Worm (Caenorhabditis elegans) whole organism, young adult: ENCODE results near the gene spp-16.
A peak's percentile ranks its signal among the peaks of the same experiment; 100 is the strongest.

Experiments
- B0035.1 ChIP-seq: sonication (generic microtip); optimal IDR thresholded peaks from 2 replicates; lab custom pipeline; 2016; ENCODE audit warnings: missing genetic modification characterization, mild to moderate bottlenecking, missing compliant biosample characterization, missing genotype, missing genetic modification reagents
- F37B4.10 ChIP-seq: fragments of 200-800 bp; sonication (Bioruptor generic); IDR thresholded peaks from 2 replicates; pipeline ENCODE4 v1.3.6; 2022; ENCODE audit warnings: missing genetic modification characterization, missing compliant biosample characterization
- F57C9.4 ChIP-seq: sonication (generic microtip); optimal IDR thresholded peaks from 2 replicates; lab custom pipeline; 2017; ENCODE audit warnings: mild to moderate bottlenecking, missing genetic modification characterization, missing compliant biosample characterization
- K11D2.4 ChIP-seq: fragments of 200-800 bp; sonication (Bioruptor generic); IDR thresholded peaks from 2 replicates; pipeline ENCODE4 v1.3.6; 2022; ENCODE audit warnings: missing genetic modification reagents, missing genetic modification characterization, missing compliant biosample characterization
- T07F8.4 ChIP-seq: sonication (generic microtip); optimal IDR thresholded peaks from 2 replicates; lab custom pipeline; 2016; ENCODE audit warnings: mild to moderate bottlenecking, missing genetic modification characterization, moderate library complexity, missing compliant biosample characterization
- Y53G8AR.9 ChIP-seq: fragments of 200-800 bp; sonication (Bioruptor generic); conservative IDR thresholded peaks from 2 replicates; pipeline ENCODE4 v1.3.6; 2022; ENCODE audit warnings: missing genetic modification reagents, missing genetic modification characterization, missing compliant biosample characterization
- Y79H2A.3 ChIP-seq: fragments of 200-800 bp; sonication (Bioruptor generic); conservative IDR thresholded peaks from 2 replicates; pipeline ENCODE4 v1.3.6; 2022; ENCODE audit warnings: missing genetic modification reagents, missing genetic modification characterization, missing compliant biosample characterization
- ZK185.1 ChIP-seq: sonication (generic microtip); optimal IDR thresholded peaks from 2 replicates; lab custom pipeline; 2016; ENCODE audit warnings: mild to moderate bottlenecking, missing genetic modification characterization, missing compliant biosample characterization; ENCODE audit not compliant: poor library complexity, severe bottlenecking
- ama-1 ChIP-seq, 3 experiments: fragments of 150-350 bp in 1 of 3; sonication (generic microtip) in 2 of 3; optimal IDR thresholded peaks; 2 replicates each; lab custom pipeline; 2014 to 2018; ENCODE audit warnings: missing biosample characterization in 2 of 3, missing genetic modification characterization in 2 of 3, missing genetic modification reagents in 2 of 3
- aptf-3 ChIP-seq: fragments of 200-800 bp; sonication (Bioruptor generic); IDR thresholded peaks from 2 replicates; pipeline ENCODE4 v1.3.6; 2022; ENCODE audit warnings: missing genetic modification characterization, missing compliant biosample characterization
- atf-7 ChIP-seq: sonication (generic microtip); optimal IDR thresholded peaks from 2 replicates; lab custom pipeline; 2017; ENCODE audit warnings: mild to moderate bottlenecking, missing genetic modification characterization, missing compliant biosample characterization
- attf-3 ChIP-seq: fragments of 200-800 bp; sonication (Bioruptor generic); conservative IDR thresholded peaks from 2 replicates; pipeline ENCODE4 v1.3.6; 2022; ENCODE audit warnings: missing genetic modification reagents, missing genetic modification characterization, missing compliant biosample characterization
- cebp-1 ChIP-seq, 2 experiments: fragments of 200-800 bp in 1 of 2; sonication (Bioruptor generic) in 1 of 2; sonication (generic microtip) in 1 of 2; IDR thresholded peaks in 1 of 2; optimal IDR thresholded peaks in 1 of 2; 2 replicates each; pipeline versions ENCODE4 v1.3.6 to Lab custom; 2017 to 2022; ENCODE audit warnings: missing compliant biosample characterization in 2 of 2, missing genetic modification characterization in 2 of 2, mild to moderate bottlenecking in 1 of 2, missing genetic modification reagents in 1 of 2, moderate library complexity in 1 of 2
- ceh-100 ChIP-seq: fragments of 200-800 bp; sonication (Bioruptor generic); IDR thresholded peaks from 2 replicates; pipeline ENCODE4 v1.3.6; 2022; ENCODE audit warnings: missing genetic modification reagents, missing genetic modification characterization, missing compliant biosample characterization
- chd-7 ChIP-seq: sonication (generic microtip); optimal IDR thresholded peaks from 2 replicates; lab custom pipeline; 2016; ENCODE audit warnings: mild to moderate bottlenecking, missing genetic modification characterization, moderate library complexity, missing compliant biosample characterization
- die-1 ChIP-seq: sonication (generic microtip); optimal IDR thresholded peaks from 2 replicates; lab custom pipeline; 2016; ENCODE audit warnings: missing genotype, mild to moderate bottlenecking, missing genetic modification characterization, missing compliant biosample characterization
- dpl-1 ChIP-seq: fragments of 150-350 bp; optimal IDR thresholded peaks from 2 replicates; lab custom pipeline; 2014; ENCODE audit warnings: missing biosample characterization, missing genetic modification reagents, missing genetic modification characterization
- egl-18 ChIP-seq: fragments of 200-800 bp; sonication (Bioruptor generic); IDR thresholded peaks from 2 replicates; pipeline ENCODE4 v1.3.6; 2022; ENCODE audit warnings: missing genetic modification reagents, missing genetic modification characterization, missing compliant biosample characterization
- egl-44 ChIP-seq: fragments of 200-800 bp; sonication (Bioruptor generic); IDR thresholded peaks from 2 replicates; pipeline ENCODE4 v1.3.6; 2022; ENCODE audit warnings: missing genetic modification reagents, missing genetic modification characterization, missing compliant biosample characterization
- egrh-3 ChIP-seq: fragments of 200-800 bp; sonication (Bioruptor generic); IDR thresholded peaks from 2 replicates; pipeline ENCODE4 v1.3.6; 2022; ENCODE audit warnings: missing genetic modification reagents, missing genetic modification characterization, missing compliant biosample characterization
- hlh-12 ChIP-seq: sonication (generic microtip); optimal IDR thresholded peaks from 2 replicates; lab custom pipeline; 2016; ENCODE audit warnings: missing genetic modification characterization, missing compliant biosample characterization
- hmg-1.2 ChIP-seq: fragments of 200-800 bp; sonication (Bioruptor generic); IDR thresholded peaks from 2 replicates; pipeline ENCODE4 v1.3.6; 2022; ENCODE audit warnings: missing genetic modification reagents, missing genetic modification characterization, missing compliant biosample characterization
- hmg-20 ChIP-seq: fragments of 200-800 bp; sonication (Bioruptor generic); IDR thresholded peaks from 2 replicates; pipeline ENCODE4 v1.3.6; 2022; ENCODE audit warnings: missing genetic modification reagents, missing genetic modification characterization, missing compliant biosample characterization
- hrde-1 ChIP-seq: sonication (generic microtip); optimal IDR thresholded peaks from 2 replicates; lab custom pipeline; 2016; ENCODE audit warnings: missing genetic modification characterization, mild to moderate bottlenecking, missing compliant biosample characterization, moderate library complexity, missing genotype, missing genetic modification reagents, borderline replicate concordance
- hsf-1 ChIP-seq: fragments of 200-800 bp; sonication (Bioruptor generic); IDR thresholded peaks from 2 replicates; pipeline ENCODE4 v1.3.6; 2022; ENCODE audit warnings: missing genetic modification reagents, missing genetic modification characterization, missing compliant biosample characterization
- lag-1 ChIP-seq: fragments of 200-800 bp; sonication (Bioruptor generic); IDR thresholded peaks from 2 replicates; pipeline ENCODE4 v1.3.6; 2022; ENCODE audit warnings: missing genetic modification reagents, missing genetic modification characterization, missing compliant biosample characterization
- let-607 ChIP-seq, 2 experiments: fragments of 200-800 bp in 1 of 2; sonication (Bioruptor generic) in 1 of 2; sonication (generic microtip) in 1 of 2; optimal IDR thresholded peaks; 2 replicates each; lab custom pipeline; 2016 to 2018; ENCODE audit warnings: mild to moderate bottlenecking in 2 of 2, missing compliant biosample characterization in 2 of 2, missing genetic modification characterization in 2 of 2, moderate library complexity in 2 of 2, missing genotype in 1 of 2
- lin-26 ChIP-seq: fragments of 200-800 bp; sonication (Bioruptor generic); IDR thresholded peaks from 2 replicates; pipeline ENCODE4 v1.3.6; 2022; ENCODE audit warnings: missing genetic modification reagents, missing genetic modification characterization, missing compliant biosample characterization
- lsl-1 ChIP-seq: fragments of 200-800 bp; sonication (Bioruptor generic); optimal IDR thresholded peaks from 2 replicates; lab custom pipeline; 2018; ENCODE audit warnings: mild to moderate bottlenecking, missing genetic modification characterization, moderate library complexity, missing compliant biosample characterization
- madf-10 ChIP-seq: sonication (generic microtip); optimal IDR thresholded peaks from 2 replicates; lab custom pipeline; 2016; ENCODE audit warnings: mild to moderate bottlenecking, missing genetic modification characterization, missing compliant biosample characterization
- mel-28 ChIP-seq: sonication (generic microtip); optimal IDR thresholded peaks from 2 replicates; lab custom pipeline; 2016; ENCODE audit warnings: borderline replicate concordance, mild to moderate bottlenecking, missing genetic modification characterization, missing compliant biosample characterization
- nhr-90 ChIP-seq: sonication (generic microtip); optimal IDR thresholded peaks from 2 replicates; lab custom pipeline; 2016; ENCODE audit warnings: missing genotype, mild to moderate bottlenecking, missing genetic modification characterization, missing compliant biosample characterization
- rec-8 ChIP-seq, 2 experiments: sonication (generic microtip); optimal IDR thresholded peaks; 2 replicates each; lab custom pipeline; 2016; ENCODE audit warnings: mild to moderate bottlenecking in 2 of 2, missing genetic modification characterization in 2 of 2, missing genetic modification reagents in 2 of 2, missing genotype in 2 of 2, missing biosample characterization in 1 of 2, missing compliant biosample characterization in 1 of 2, moderate library complexity in 1 of 2
- snpc-1.1 ChIP-seq: sonication (generic microtip); optimal IDR thresholded peaks from 2 replicates; lab custom pipeline; 2017; ENCODE audit warnings: missing genetic modification characterization, mild to moderate bottlenecking, missing compliant biosample characterization, antibody characterized with exemption, moderate library complexity, missing genotype, missing genetic modification reagents; ENCODE audit not compliant: insufficient read depth
- snpc-1.3 ChIP-seq: sonication (generic microtip); optimal IDR thresholded peaks from 2 replicates; lab custom pipeline; 2017; ENCODE audit warnings: missing genetic modification characterization, mild to moderate bottlenecking, missing compliant biosample characterization, antibody characterized with exemption, moderate library complexity, missing genotype, missing genetic modification reagents; ENCODE audit not compliant: insufficient read depth
- snpc-3.4 ChIP-seq: sonication (generic microtip); optimal IDR thresholded peaks from 2 replicates; lab custom pipeline; 2017; ENCODE audit warnings: missing genetic modification characterization, mild to moderate bottlenecking, missing compliant biosample characterization, antibody characterized with exemption, moderate library complexity, missing genotype, missing genetic modification reagents
- tbx-9 ChIP-seq: sonication (generic microtip); optimal IDR thresholded peaks from 2 replicates; lab custom pipeline; 2016; ENCODE audit warnings: borderline replicate concordance, missing genetic modification characterization, inconsistent platforms, missing compliant biosample characterization
- unc-130 ChIP-seq: sonication (generic microtip); optimal IDR thresholded peaks from 2 replicates; lab custom pipeline; 2016; ENCODE audit warnings: missing genetic modification reagents, missing genetic modification characterization, missing compliant biosample characterization
- ztf-26 ChIP-seq: sonication (generic microtip); optimal IDR thresholded peaks from 2 replicates; lab custom pipeline; 2017; ENCODE audit warnings: missing genetic modification characterization, missing compliant biosample characterization

Gene spp-16

DNA sequence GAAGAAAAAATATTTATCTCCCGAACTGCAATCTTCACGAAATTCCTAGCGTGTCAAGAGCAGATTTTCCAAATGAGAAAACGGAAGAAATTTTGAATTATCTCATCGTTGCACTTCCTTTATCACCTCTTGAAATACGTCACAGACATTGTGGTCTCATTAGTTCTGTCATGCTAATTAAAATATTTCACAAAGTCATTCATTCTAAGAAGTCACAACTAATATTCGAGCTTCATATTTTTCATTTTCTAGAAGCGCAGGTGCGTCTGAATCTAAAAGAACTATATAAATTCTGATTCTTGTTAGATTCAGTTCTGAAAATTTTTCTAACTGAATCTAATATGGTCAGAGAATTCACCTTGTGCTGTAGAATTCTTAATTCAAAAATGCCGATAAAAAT lies 46.1 kb upstream of the spp-16 start (continued):
- TF ChIP-seq attf-3 (GFP tag; lab: Robert Waterston, UW) = no peak

ce11 chrV:10944903-10945302 lies 43.8 kb upstream of the spp-16 start:
- no peak for TF ChIP-seq hmg-20 (GFP tag; lab: Robert Waterston, UW)
- no peak for TF ChIP-seq snpc-1.3
- no peak for TF ChIP-seq hmg-1.2
- TF ChIP-seq Y79H2A.3 (GFP tag; lab: Robert Waterston, UW) = no peak
- no peak for TF ChIP-seq rec-8 (tag; optimal IDR thresholded peaks at IDR 0.05; lab: Kevin White, UChicago)
- TF ChIP-seq B0035.1 (tag; lab: Kevin White, UChicago) = no peak
- no peak for TF ChIP-seq madf-10 (tag; lab: Kevin White, UChicago)
- TF ChIP-seq let-607 (tag; optimal IDR thresholded peaks at IDR 0.05; lab: Kevin White, UChicago) = no peak
- no peak for TF ChIP-seq hlh-12 (tag; lab: Kevin White, UChicago)
- TF ChIP-seq lag-1 = no peak
- no peak for TF ChIP-seq mel-28 (tag; lab: Kevin White, UChicago)
- TF ChIP-seq lsl-1 (GFP tag; lab: Kevin White, UChicago) = no peak
- no peak for TF ChIP-seq tbx-9 (tag; lab: Kevin White, UChicago)
- no peak for TF ChIP-seq unc-130
- no peak for TF ChIP-seq egrh-3 (GFP tag; lab: Robert Waterston, UW)
- TF ChIP-seq chd-7 (tag; lab: Kevin White, UChicago) = no peak
- TF ChIP-seq ZK185.1 (tag; lab: Kevin White, UChicago) = no peak
- no peak for TF ChIP-seq K11D2.4 (GFP tag; lab: Robert Waterston, UW)
- no peak for TF ChIP-seq T07F8.4 (tag; lab: Kevin White, UChicago)
- TF ChIP-seq hrde-1 (tag; lab: Kevin White, UChicago) = no peak
- TF ChIP-seq, all 124 proteins: peak for 0

DNA sequence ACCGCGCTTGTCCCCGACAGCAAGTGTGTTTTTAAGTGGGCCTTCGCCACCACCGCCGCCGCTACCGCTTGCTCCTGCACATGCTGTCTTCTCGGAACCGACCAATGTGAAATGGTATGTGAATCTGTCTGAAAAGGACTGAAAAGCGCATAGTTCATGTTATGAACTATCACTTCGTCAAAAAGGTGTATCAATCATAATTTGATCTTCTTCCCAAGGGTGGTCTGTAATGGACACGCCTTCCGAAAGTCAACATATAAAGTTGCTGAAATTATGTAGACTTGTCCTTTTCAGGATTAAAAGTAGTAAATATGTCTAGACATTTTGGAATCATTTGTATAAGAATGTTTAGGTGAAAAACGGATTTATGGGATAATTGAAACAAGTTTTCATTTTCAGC lies 41.1 kb upstream of the spp-16 start, which contains the start of gene zip-9:
TSS of gene zip-9 (plus strand) at position 301 of the 400 bp plus-strand sequence.
- TF ChIP-seq dpl-1 (GFP tag; lab: Kevin White, UChicago) (no peak), F37B4.10 (GFP tag; lab: Robert Waterston, UW) (0 out of 2 replicates have a peak, but pooled peaks have one; percentile 76), egl-18 (GFP tag; lab: Robert Waterston, UW) (no peak), hsf-1 (GFP tag; lab: Robert Waterston, UW) (0 out of 2 replicates have a peak, but pooled peaks have one; percentile 20), die-1 (tag; lab: Kevin White, UChicago) (no peak)

- TF ChIP-seq ama-1 (optimal IDR thresholded peaks at IDR 0.05; lab: Kevin White, UChicago) = peak; percentile 62
- no peak for TF ChIP-seq ama-1 (GFP tag; optimal IDR thresholded peaks at IDR 0.05; lab: Kevin White, UChicago)
- TF ChIP-seq egl-44 (GFP tag; lab: Robert Waterston, UW) = no peak
- no peak for TF ChIP-seq lin-26 (GFP tag; lab: Robert Waterston, UW)
These were observed 40.0 kb upstream of the spp-16 start, which contains the start of gene F17C11.26 for ce11 chrV:10941150-10941549. Gene F17C11.26, plus strand, starts transcription at chrV:10941450.

ce11 chrV:10940571-10940991 lies 39.5 kb upstream of the spp-16 start:
- TF ChIP-seq ceh-100 (GFP tag; lab: Robert Waterston, UW) (no peak), madf-10 (tag; lab: Kevin White, UChicago) (peak; percentile 62), dpl-1 (GFP tag; lab: Kevin White, UChicago) (no peak), F57C9.4 (tag; lab: Kevin White, UChicago) (no peak), Y79H2A.3 (GFP tag; lab: Robert Waterston, UW) (no peak), ztf-26 (tag; lab: Kevin White, UChicago) (no peak), egl-44 (GFP tag; lab: Robert Waterston, UW) (peak; percentile 71), nhr-90 (tag; lab: Kevin White, UChicago) (peak; percentile 57), unc-130 (no peak), attf-3 (GFP tag; lab: Robert Waterston, UW) (no peak), cebp-1 (GFP tag; IDR thresholded peaks at IDR 0.05; lab: Robert Waterston, UW) (peak; percentile 95), cebp-1 (tag; optimal IDR thresholded peaks at IDR 0.05; lab: Kevin White, UChicago) (peak; percentile 99), aptf-3 (GFP tag; lab: Robert Waterston, UW) (no peak), Y53G8AR.9 (GFP tag; lab: Robert Waterston, UW) (no peak), atf-7 (tag; lab: Kevin White, UChicago) (peak; percentile 94), snpc-3.4 (tag; lab: Kevin White, UChicago) (no peak), snpc-1.1 (tag; lab: Kevin White, UChicago) (no peak)
